Fruit fly (Drosophila melanogaster) whole organism, embryonic: ENCODE data around the gene Roc1b.

ENCODE experiments used
- Adf1 ChIP-seq: fragments of 200-800 bp; sonication (Bioruptor generic); IDR thresholded peaks from 2 replicates; pipeline ENCODE4 v1.3.6; 2022; ENCODE audit warnings: missing biosample characterization, missing genetic modification characterization
- B-H2 ChIP-seq: fragments of 200-800 bp; sonication (Bioruptor generic); optimal IDR thresholded peaks from 2 replicates; lab custom pipeline; 2018; ENCODE audit warnings: missing biosample characterization, mild to moderate bottlenecking, missing genetic modification characterization
- CG12155 ChIP-seq: fragments of 200-800 bp; sonication (Bioruptor generic); optimal IDR thresholded peaks from 3 replicates; lab custom pipeline; 2016; ENCODE audit warnings: missing biosample characterization, missing genetic modification characterization
- CG13287 ChIP-seq: fragments of 200-800 bp; sonication (Bioruptor generic); IDR thresholded peaks from 2 replicates; pipeline ENCODE4 v1.3.6; 2022; ENCODE audit warnings: missing biosample characterization, missing genetic modification characterization; ENCODE audit not compliant: partially characterized antibody
- CG14710 ChIP-seq: fragments of 200-800 bp; sonication (Bioruptor generic); optimal IDR thresholded peaks from 3 replicates; lab custom pipeline; 2019; ENCODE audit warnings: missing biosample characterization, mild to moderate bottlenecking, missing genetic modification characterization, moderate library complexity
- CG31441 ChIP-seq: fragments of 200-800 bp; sonication (Bioruptor generic); IDR thresholded peaks from 2 replicates; pipeline ENCODE4 v1.3.6; 2022; ENCODE audit warnings: missing biosample characterization, missing genetic modification characterization
- CG34376 ChIP-seq: fragments of 200-800 bp; sonication (Bioruptor generic); optimal IDR thresholded peaks from 2 replicates; lab custom pipeline; 2018; ENCODE audit warnings: missing biosample characterization, mild to moderate bottlenecking, missing genetic modification characterization
- CG4282 ChIP-seq: fragments of 200-800 bp; sonication (Bioruptor generic); optimal IDR thresholded peaks from 2 replicates; lab custom pipeline; 2016; ENCODE audit warnings: missing biosample characterization, missing genetic modification characterization
- CG4328 ChIP-seq: fragments of 200-800 bp; sonication (Bioruptor generic); optimal IDR thresholded peaks from 3 replicates; lab custom pipeline; 2017; ENCODE audit warnings: missing biosample characterization, missing genetic modification reagents, missing genetic modification characterization
- CG4360 ChIP-seq: fragments of 200-800 bp; sonication (Bioruptor generic); IDR thresholded peaks from 2 replicates; pipeline ENCODE4 v1.3.6; 2022; ENCODE audit warnings: missing biosample characterization, missing genetic modification characterization
- CG8924 ChIP-seq: fragments of 200-800 bp; optimal IDR thresholded peaks from 3 replicates; lab custom pipeline; 2019; ENCODE audit warnings: missing biosample characterization, mild to moderate bottlenecking, missing genetic modification characterization, moderate library complexity
- Chrac-16 ChIP-seq: fragments of 200-800 bp; sonication (Bioruptor generic); optimal IDR thresholded peaks from 3 replicates; lab custom pipeline; 2016; ENCODE audit warnings: missing biosample characterization, missing genetic modification characterization
- Drgx ChIP-seq: fragments of 200-800 bp; sonication (Bioruptor generic); IDR thresholded peaks from 2 replicates; pipeline ENCODE4 v1.3.6; 2022; ENCODE audit warnings: missing biosample characterization, missing genetic modification characterization
- E2f2 ChIP-seq: fragments of 200-800 bp; sonication (Bioruptor generic); IDR thresholded peaks from 2 replicates; pipeline ENCODE4 v1.3.6; 2022; ENCODE audit warnings: missing biosample characterization, missing genetic modification characterization
- Ets97D ChIP-seq: fragments of 200-800 bp; sonication (Bioruptor generic); optimal IDR thresholded peaks from 3 replicates; lab custom pipeline; 2016; ENCODE audit warnings: missing biosample characterization, missing genetic modification characterization
- Fer1 ChIP-seq: fragments of 200-800 bp; sonication (Bioruptor generic); optimal IDR thresholded peaks from 2 replicates; lab custom pipeline; 2017; ENCODE audit warnings: missing biosample characterization, mild to moderate bottlenecking, missing genetic modification characterization
- H15 ChIP-seq: fragments of 200-800 bp; sonication (Bioruptor generic); IDR thresholded peaks from 3 replicates; pipeline ENCODE4 v1.3.6; 2022; ENCODE audit warnings: missing biosample characterization, missing genetic modification characterization
- Mad ChIP-seq: fragments of 200-800 bp; sonication (Bioruptor generic); optimal IDR thresholded peaks from 2 replicates; lab custom pipeline; 2016; ENCODE audit warnings: missing biosample characterization, missing genetic modification characterization
- Med ChIP-seq: fragments of 200-800 bp; sonication (Bioruptor generic); peaks from one replicate; lab custom pipeline; 2016; ENCODE audit warnings: missing biosample characterization, missing genetic modification characterization, mild to moderate bottlenecking, inconsistent platforms, moderate library complexity
- Myb ChIP-seq: fragments of 200-800 bp; sonication (Bioruptor generic); optimal IDR thresholded peaks from 2 replicates; lab custom pipeline; 2016; ENCODE audit warnings: missing biosample characterization, missing genetic modification characterization
- PHDP ChIP-seq: fragments of 200-800 bp; sonication (Bioruptor generic); optimal IDR thresholded peaks from 3 replicates; lab custom pipeline; 2018; ENCODE audit warnings: missing biosample characterization, mild to moderate bottlenecking, missing genetic modification characterization, moderate library complexity
- Vsx1 ChIP-seq: fragments of 200-800 bp; sonication (Bioruptor generic); optimal IDR thresholded peaks from 2 replicates; lab custom pipeline; 2017; ENCODE audit warnings: missing biosample characterization, mild to moderate bottlenecking, missing genetic modification characterization, missing genetic modification reagents
- bbx ChIP-seq: fragments of 200-800 bp; sonication (Bioruptor generic); IDR thresholded peaks from 2 replicates; pipeline ENCODE4 v1.3.6; 2022; ENCODE audit warnings: missing biosample characterization, missing genetic modification characterization; ENCODE audit not compliant: partially characterized antibody
- caup ChIP-seq: fragments of 200-800 bp; sonication (Bioruptor generic); optimal IDR thresholded peaks from 3 replicates; lab custom pipeline; 2017; ENCODE audit warnings: missing biosample characterization, mild to moderate bottlenecking, missing genetic modification characterization, moderate library complexity; ENCODE audit not compliant: severe bottlenecking
- ci ChIP-seq: fragments of 200-800 bp; sonication (Bioruptor generic); IDR thresholded peaks from 3 replicates; pipeline ENCODE4 v1.3.6; 2022; ENCODE audit warnings: missing biosample characterization, missing genetic modification characterization
- crol ChIP-seq: fragments of 200-800 bp; sonication (Bioruptor generic); IDR thresholded peaks from 2 replicates; pipeline ENCODE4 v1.3.6; 2022; ENCODE audit warnings: missing biosample characterization, missing genetic modification characterization
- dysf ChIP-seq: fragments of 200-800 bp; sonication (Bioruptor generic); IDR thresholded peaks from 3 replicates; pipeline ENCODE4 v1.3.6; 2022; ENCODE audit warnings: missing biosample characterization, missing genetic modification characterization
- grau ChIP-seq: fragments of 200-800 bp; optimal IDR thresholded peaks from 3 replicates; lab custom pipeline; 2019; ENCODE audit warnings: missing biosample characterization, mild to moderate bottlenecking, missing genetic modification characterization, moderate library complexity
- gsb ChIP-seq: fragments of 200-800 bp; sonication (Bioruptor generic); IDR thresholded peaks from 2 replicates; pipeline ENCODE4 v1.3.6; 2022; ENCODE audit warnings: missing biosample characterization, missing genetic modification characterization
- hbn ChIP-seq: fragments of 200-800 bp; sonication (Bioruptor generic); IDR thresholded peaks from 2 replicates; pipeline ENCODE4 v1.3.6; 2022; ENCODE audit warnings: missing biosample characterization, missing genetic modification characterization; ENCODE audit not compliant: partially characterized antibody
- hkb ChIP-seq, 2 experiments: fragments of 200-800 bp in 1 of 2; fragments of >200 bp in 1 of 2; sonication (Bioruptor generic) in 1 of 2; IDR thresholded peaks in 1 of 2; optimal IDR thresholded peaks in 1 of 2; 2 replicates each; pipeline versions ENCODE4 v1.3.6 to Lab custom; 2017 to 2022; ENCODE audit warnings: missing biosample characterization in 1 of 2, missing genetic modification characterization in 1 of 2
- ind ChIP-seq: fragments of 200-800 bp; sonication (Bioruptor generic); optimal IDR thresholded peaks from 3 replicates; lab custom pipeline; 2016; ENCODE audit warnings: missing biosample characterization, missing genetic modification characterization
- kay ChIP-seq: fragments of 200-800 bp; sonication (Bioruptor generic); optimal IDR thresholded peaks from 2 replicates; lab custom pipeline; 2016; ENCODE audit warnings: missing biosample characterization, missing genetic modification characterization
- kni ChIP-seq: fragments of 200-800 bp; sonication (Bioruptor generic); optimal IDR thresholded peaks from 3 replicates; lab custom pipeline; 2017; ENCODE audit warnings: mild to moderate bottlenecking, missing biosample characterization, missing genetic modification reagents, missing genetic modification characterization
- luna ChIP-seq: fragments of 200-800 bp; sonication (Bioruptor generic); optimal IDR thresholded peaks from 2 replicates; lab custom pipeline; 2016; ENCODE audit warnings: missing biosample characterization, missing genetic modification characterization
- oc ChIP-seq: fragments of 200-800 bp; sonication (Bioruptor generic); optimal IDR thresholded peaks from 2 replicates; lab custom pipeline; 2018; ENCODE audit warnings: missing biosample characterization, mild to moderate bottlenecking, missing genetic modification characterization, moderate library complexity
- onecut ChIP-seq: fragments of 200-800 bp; sonication (Bioruptor generic); IDR thresholded peaks from 2 replicates; pipeline ENCODE4 v1.3.6; 2022; ENCODE audit warnings: missing biosample characterization, missing genetic modification characterization
- prd ChIP-seq, 3 experiments: fragments of >200 bp in 2 of 3; fragments of 200-800 bp in 1 of 3; sonication (Bioruptor generic) in 1 of 3; optimal IDR thresholded peaks in 2 of 3; IDR thresholded peaks in 1 of 3; 2 replicates in 2 of 3; 3 replicates in 1 of 3; pipeline versions ENCODE4 v1.3.6 to Lab custom; 2017 to 2022; ENCODE audit warnings: missing biosample characterization in 1 of 3, missing genetic modification characterization in 1 of 3
- pros ChIP-seq: fragments of 200-800 bp; sonication (Bioruptor generic); optimal IDR thresholded peaks from 3 replicates; lab custom pipeline; 2019; ENCODE audit warnings: missing biosample characterization, mild to moderate bottlenecking, missing genetic modification characterization, moderate library complexity
- row ChIP-seq: fragments of 200-800 bp; sonication (Bioruptor generic); IDR thresholded peaks from 3 replicates; pipeline ENCODE4 v1.3.6; 2022; ENCODE audit warnings: missing biosample characterization, missing genetic modification characterization
- run ChIP-seq: fragments of 200-800 bp; sonication (Bioruptor generic); optimal IDR thresholded peaks from 3 replicates; lab custom pipeline; 2018; ENCODE audit warnings: missing biosample characterization, mild to moderate bottlenecking, missing genetic modification characterization
- sd ChIP-seq: fragments of 200-800 bp; sonication (Bioruptor generic); optimal IDR thresholded peaks from 3 replicates; lab custom pipeline; 2018; ENCODE audit warnings: missing biosample characterization, mild to moderate bottlenecking, missing genetic modification characterization, moderate library complexity
- sna ChIP-seq: fragments of 200-800 bp; sonication (Bioruptor generic); IDR thresholded peaks from 2 replicates; pipeline ENCODE4 v1.3.6; 2022; ENCODE audit warnings: missing biosample characterization, missing genetic modification characterization; ENCODE audit not compliant: partially characterized antibody
- ttk ChIP-seq: fragments of 200-800 bp; sonication (Bioruptor generic); IDR thresholded peaks from 2 replicates; pipeline ENCODE4 v2.1.2; 2022; ENCODE audit warnings: missing biosample characterization, missing genetic modification characterization
- unpg ChIP-seq: fragments of 200-800 bp; sonication (Bioruptor generic); optimal IDR thresholded peaks from 3 replicates; lab custom pipeline; 2018; ENCODE audit warnings: missing biosample characterization, mild to moderate bottlenecking, missing genetic modification characterization, moderate library complexity
- wdn ChIP-seq: fragments of 200-800 bp; sonication (Bioruptor generic); IDR thresholded peaks from 2 replicates; pipeline ENCODE4 v1.3.6; 2022; ENCODE audit warnings: missing biosample characterization, missing genetic modification characterization

The Roc1b gene

DNA sequence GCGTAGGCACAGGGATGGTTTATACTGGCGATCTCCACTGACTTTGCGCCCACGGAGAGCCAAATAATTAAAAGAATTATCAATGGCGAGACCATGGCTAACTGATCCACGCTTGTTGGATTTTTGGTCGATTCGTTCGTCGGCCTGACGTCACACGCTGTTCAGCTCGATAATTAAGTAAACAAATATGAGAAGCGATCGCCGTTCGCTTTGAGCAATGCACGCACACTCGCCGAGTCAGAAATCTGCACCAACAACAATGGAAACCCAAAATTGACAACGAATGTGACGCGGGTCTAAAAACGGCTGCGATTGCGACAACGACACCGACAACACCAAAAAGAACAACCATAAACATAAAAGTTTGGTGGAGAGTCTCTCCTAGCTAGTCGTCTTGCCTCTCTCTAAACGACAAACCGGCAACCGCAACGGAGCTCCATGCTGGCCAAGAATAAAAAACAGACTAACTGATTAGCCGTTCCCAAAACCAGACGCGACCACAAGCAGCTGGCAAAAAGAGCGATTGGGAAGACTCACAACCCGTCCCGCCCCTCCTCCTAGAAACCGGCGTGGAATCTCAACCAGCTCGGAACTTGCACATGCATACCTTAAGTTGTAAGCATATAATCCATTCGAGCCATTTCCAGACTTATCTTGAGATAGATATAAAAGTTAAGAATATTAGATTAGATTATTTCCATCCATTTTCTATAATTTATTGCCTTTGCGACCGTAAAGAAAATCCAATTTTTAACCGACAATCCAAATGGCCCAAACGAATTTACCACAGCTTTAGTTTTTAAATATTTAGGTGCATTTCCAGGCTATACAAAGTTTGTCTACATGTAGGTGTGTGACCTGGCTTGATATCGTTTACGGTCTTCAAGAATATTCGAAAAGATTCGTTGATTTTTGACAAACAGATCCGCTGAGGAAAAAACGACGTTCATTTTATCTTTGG, 25.7 kb upstream of the Roc1b start, which contains the start of gene mthl9 (continued):
- TF ChIP-seq onecut (GFP tag; lab: Robert Waterston, UW) = 0 out of 2 replicates have a peak, but pooled peaks have one; percentile 11
- TF ChIP-seq CG4360 (GFP tag; lab: Robert Waterston, UW) = 0 out of 2 replicates have a peak, but pooled peaks have one; percentile 35
- TF ChIP-seq Drgx (GFP tag; lab: Robert Waterston, UW) = no peak
- TF ChIP-seq hbn (GFP tag; lab: Robert Waterston, UW) = peak; percentile 49; the same call in 1 of the 2 replicates
- no peak for TF ChIP-seq grau (tag; lab: Kevin White, UChicago)
- TF ChIP-seq sna (GFP tag; lab: Robert Waterston, UW) = 0 out of 2 replicates have a peak, but pooled peaks have one; percentile 35
- TF ChIP-seq Adf1 (GFP tag; lab: Robert Waterston, UW) = peak; percentile 46; the same call in 1 of the 2 replicates
- no peak for TF ChIP-seq dysf (GFP tag; lab: Robert Waterston, UW)
- TF ChIP-seq run (tag; lab: Kevin White, UChicago) = peak; percentile 71
- TF ChIP-seq Ets97D (GFP tag; lab: Kevin White, UChicago) = peak; percentile 1
- TF ChIP-seq oc (tag; lab: Kevin White, UChicago) = no peak
- no peak for TF ChIP-seq bbx
- no peak for TF ChIP-seq Mad (GFP tag; lab: Kevin White, UChicago)
- no peak for TF ChIP-seq wdn
- TF ChIP-seq CG13287 (GFP tag; lab: Robert Waterston, UW) = peak; percentile 45; the same call in 1 of the 2 replicates
- peak; percentile 62 for TF ChIP-seq Fer1
- no peak for TF ChIP-seq H15 (GFP tag; lab: Robert Waterston, UW)
- TF ChIP-seq row = 0 out of 3 replicates have a peak, but pooled peaks have one; percentile 37
- TF ChIP-seq CG12155 (GFP tag; lab: Kevin White, UChicago) = peak; percentile 53
- peak; percentile 16 for TF ChIP-seq kni (GFP tag; lab: Kevin White, UChicago)
- peak; percentile 56 for TF ChIP-seq Med (GFP tag; lab: Kevin White, UChicago)
- TF ChIP-seq Chrac-16 (GFP tag; lab: Kevin White, UChicago) = no peak
- TF ChIP-seq CG31441 (GFP tag; lab: Robert Waterston, UW) = no peak
- peak; percentile 54 for TF ChIP-seq B-H2 (GFP tag; lab: Kevin White, UChicago)
- TF ChIP-seq Vsx1 = peak; percentile 91
- peak; percentile 95 for TF ChIP-seq CG34376 (GFP tag; lab: Kevin White, UChicago)
- peak; percentile 10 for TF ChIP-seq CG8924 (tag; lab: Kevin White, UChicago)
- no peak for TF ChIP-seq unpg
- TF ChIP-seq E2f2 (GFP tag; lab: Robert Waterston, UW) = peak; percentile 40; the same call in 1 of the 2 replicates
- TF ChIP-seq PHDP (tag; lab: Kevin White, UChicago) = no peak
- no peak for TF ChIP-seq ind
- TF ChIP-seq hkb (optimal IDR thresholded peaks at IDR 0.05; lab: Kevin White, UChicago) = no peak
- peak; percentile 46; the same call in 1 of the 2 replicates for TF ChIP-seq hkb (GFP tag; IDR thresholded peaks at IDR 0.05; lab: Robert Waterston, UW)
- no peak for TF ChIP-seq prd (optimal IDR thresholded peaks at IDR 0.05; lab: Kevin White, UChicago)
- TF ChIP-seq prd (GFP tag; IDR thresholded peaks at IDR 0.05; lab: Robert Waterston, UW) = no peak
- TF ChIP-seq CG4328 (GFP tag; lab: Kevin White, UChicago) = peak; percentile 26
- peak; percentile 42 for TF ChIP-seq pros (GFP tag; lab: Kevin White, UChicago)
- no peak for TF ChIP-seq ttk (GFP tag; lab: Robert Waterston, UW)
- no peak for TF ChIP-seq kay
- TF ChIP-seq Myb (GFP tag; lab: Kevin White, UChicago) = peak; percentile 84
- peak; percentile 0 for TF ChIP-seq CG14710 (tag; lab: Kevin White, UChicago)
- no peak for TF ChIP-seq gsb (GFP tag; lab: Robert Waterston, UW)
- no peak for TF ChIP-seq luna (GFP tag; lab: Kevin White, UChicago)
- TF ChIP-seq crol (GFP tag; lab: Robert Waterston, UW) = peak; percentile 83
- 0 out of 3 replicates have a peak, but pooled peaks have one; percentile 5 for TF ChIP-seq ci (GFP tag; lab: Robert Waterston, UW)
- TF ChIP-seq caup = peak; percentile 54
- TF ChIP-seq sd (tag; lab: Kevin White, UChicago) = peak; percentile 91
- TF ChIP-seq CG4282 = no peak
